Worm (Caenorhabditis elegans): Measurements from ENCODE around the gene F35H8.2.

The F35H8.2 gene

ce11 chrII:9566045-9566444 is 10.7 kb downstream of the F35H8.2 start (continued):
- no peak; the same call in 1 of the 2 replicates for TF ChIP-seq let-526 (GFP tag; IDR thresholded peaks at IDR 0.05)
- peak; percentile 79 for TF ChIP-seq egl-44 (GFP tag; IDR thresholded peaks at IDR 0.05)
- TF ChIP-seq lir-1 (GFP tag; conservative IDR thresholded peaks at IDR 0.05) = no peak
- no peak for TF ChIP-seq akir-1 (GFP tag; optimal IDR thresholded peaks at IDR 0.05)
- no peak for TF ChIP-seq nhr-179 (tag; optimal IDR thresholded peaks at IDR 0.05)
- TF ChIP-seq somi-1 (GFP tag; optimal IDR thresholded peaks at IDR 0.05) = peak; percentile 65
- TF ChIP-seq chd-7 (tag; optimal IDR thresholded peaks at IDR 0.05) = peak; percentile 80
- no peak for TF ChIP-seq ceh-91 (GFP tag; IDR thresholded peaks at IDR 0.05)
- TF ChIP-seq B0035.1 (tag; optimal IDR thresholded peaks at IDR 0.05) = peak; percentile 32
- TF ChIP-seq Y53G8AR.9 (GFP tag; conservative IDR thresholded peaks at IDR 0.05) = peak; percentile 65; the same call in 1 of the 2 replicates
- peak; percentile 62 for TF ChIP-seq T26A5.8 (tag; optimal IDR thresholded peaks at IDR 0.05)
- TF ChIP-seq Y53F4B.3 (GFP tag; IDR thresholded peaks at IDR 0.05) = no peak
- TF ChIP-seq let-607 (tag; optimal IDR thresholded peaks at IDR 0.05) = peak in 1 of 2 experiments; percentile 48
- TF ChIP-seq mxl-1 (tag; optimal IDR thresholded peaks at IDR 0.05) = peak; percentile 90
- TF ChIP-seq hlh-12 (tag; optimal IDR thresholded peaks at IDR 0.05) = no peak
- TF ChIP-seq ets-4 (GFP tag; optimal IDR thresholded peaks at IDR 0.05) = no peak
- peak; percentile 52 for TF ChIP-seq K12H6.12 (tag; optimal IDR thresholded peaks at IDR 0.05)
- peak; percentile 63 for TF ChIP-seq mcd-1 (GFP tag; IDR thresholded peaks at IDR 0.05)
- TF ChIP-seq athp-1 (tag; optimal IDR thresholded peaks at IDR 0.05) = peak; percentile 68
- TF ChIP-seq mel-28 (tag; optimal IDR thresholded peaks at IDR 0.05; ENCODE audit: borderline replicate concordance) = peak; percentile 21
- peak; percentile 97 for TF ChIP-seq lin-26 (GFP tag; IDR thresholded peaks at IDR 0.05)
- TF ChIP-seq madf-8 (GFP tag; conservative IDR thresholded peaks at IDR 0.05) = 0 out of 2 replicates have a peak, but pooled peaks have one; percentile 32
- peak; percentile 31 for TF ChIP-seq nhr-80 (tag; optimal IDR thresholded peaks at IDR 0.05)
- TF ChIP-seq cebp-1 (GFP tag; IDR thresholded peaks at IDR 0.05) = no peak
- peak; percentile 73 for TF ChIP-seq cebp-1 (tag; optimal IDR thresholded peaks at IDR 0.05)
- TF ChIP-seq cebp-2 (GFP tag; IDR thresholded peaks at IDR 0.05) = peak; percentile 69; the same call in 1 of the 2 replicates
- no peak for TF ChIP-seq pha-4 (tag; optimal IDR thresholded peaks at IDR 0.05)
- TF ChIP-seq tbp1 (GFP tag; optimal IDR thresholded peaks at IDR 0.05) = peak; percentile 98
- peak; percentile 93 for TF ChIP-seq B0261.1 (tag; optimal IDR thresholded peaks at IDR 0.05)
- 0 out of 2 replicates have a peak, but pooled peaks have one; percentile 68 for TF ChIP-seq madf-3 (GFP tag; IDR thresholded peaks at IDR 0.05)
- TF ChIP-seq hmg-1.2 (GFP tag; IDR thresholded peaks at IDR 0.05) = peak; percentile 72
- peak; percentile 46; the same call in 1 of the 2 replicates for TF ChIP-seq F33H1.4 (GFP tag; IDR thresholded peaks at IDR 0.05)
- TF ChIP-seq gei-17 (GFP tag; optimal IDR thresholded peaks at IDR 0.05) = no peak
- TF ChIP-seq tlf-1 (GFP tag; optimal IDR thresholded peaks at IDR 0.05) = peak; percentile 6
- TF ChIP-seq snpc-4 (GFP tag; optimal IDR thresholded peaks at IDR 0.05) = peak; percentile 63
- TF ChIP-seq snpc-4 (tag; optimal IDR thresholded peaks at IDR 0.05) = peak in 3 of 4 experiments; percentile 44 to 74 (median 65)
- TF ChIP-seq nhr-120 (GFP tag; IDR thresholded peaks at IDR 0.05) = 0 out of 2 replicates have a peak, but pooled peaks have one; percentile 81
- TF ChIP-seq madf-6 (GFP tag; IDR thresholded peaks at IDR 0.05) = peak; percentile 65
- no peak; the same call in 1 of the 2 replicates for TF ChIP-seq Y95B8A.8 (GFP tag; IDR thresholded peaks at IDR 0.05)
- peak; percentile 97 for TF ChIP-seq ztf-25 (GFP tag; IDR thresholded peaks at IDR 0.05)
- peak; percentile 64 to 90 for TF ChIP-seq rec-8 (tag; optimal IDR thresholded peaks at IDR 0.05)
- peak; percentile 46; the same call in 1 of the 2 replicates for TF ChIP-seq Y67H2A.10 (GFP tag; conservative IDR thresholded peaks at IDR 0.05)
- TF ChIP-seq ZK185.1 (tag; optimal IDR thresholded peaks at IDR 0.05; ENCODE audit: poor library complexity, severe bottlenecking) = peak; percentile 56
- TF ChIP-seq nfyb-1 (GFP tag; IDR thresholded peaks at IDR 0.05) = peak; percentile 87
- no peak for TF ChIP-seq hmg-20 (GFP tag; IDR thresholded peaks at IDR 0.05)
- peak; percentile 12 for TF ChIP-seq sptf-2 (GFP tag; optimal IDR thresholded peaks at IDR 0.05)
- peak; percentile 77; the same call in 1 of the 2 replicates for TF ChIP-seq Y56A3A.18 (GFP tag; IDR thresholded peaks at IDR 0.05)
- TF ChIP-seq rcor-1 (GFP tag; IDR thresholded peaks at IDR 0.05) = peak; percentile 72

Measured in whole organism, young adult.